Fruit fly (Drosophila melanogaster) whole organism: Measurements from ENCODE around the gene CG42240.

Experiments
- EcR ChIP-seq, 2 experiments: fragments of >200 bp; optimal IDR thresholded peaks; 2 replicates each; lab custom pipeline; 2017; ENCODE audit warnings: missing biosample characterization in 2 of 2, missing genetic modification characterization in 2 of 2, missing genetic modification reagents in 2 of 2
- psq ChIP-seq: fragments of >200 bp; optimal IDR thresholded peaks from 2 replicates; lab custom pipeline; 2017
- usp ChIP-seq: fragments of >200 bp; optimal IDR thresholded peaks from 2 replicates; lab custom pipeline; 2017; ENCODE audit warnings: missing biosample characterization, missing genetic modification characterization, mixed read lengths

dm6 chrX:6356748-6357397 lies 26.2 kb downstream of the CG42240 start:
- TF ChIP-seq psq (lab: Kevin White, UChicago) (no peak), usp (no peak), EcR (GFP tag; optimal IDR thresholded peaks at IDR 0.05; lab: Kevin White, UChicago) (no peak)
